Fruit fly (Drosophila melanogaster): ENCODE measurements around the gene tll.

- no peak for TF ChIP-seq cas (GFP tag; IDR thresholded peaks at IDR 0.05)
- TF ChIP-seq C15 (GFP tag; IDR thresholded peaks at IDR 0.05), result no peak
Observed at dm6 chr3R:30890045-30890444, 37.9 kb downstream of the tll start.
